Fruit fly (Drosophila melanogaster) whole organism, prepupa: Measurements from ENCODE around the gene CG43348.

Experiments used
- Blimp-1 ChIP-seq: fragments of 200-800 bp; sonication (Bioruptor generic); optimal IDR thresholded peaks from 3 replicates; lab custom pipeline; 2017; ENCODE audit warnings: missing biosample characterization, missing genetic modification characterization, mild to moderate bottlenecking, moderate library complexity, missing genetic modification reagents
- CG10631 ChIP-seq: fragments of 200-800 bp; sonication (Bioruptor generic); optimal IDR thresholded peaks from 2 replicates; lab custom pipeline; 2016; ENCODE audit warnings: missing biosample characterization, missing genetic modification characterization
- CG10669 ChIP-seq: fragments of 200-800 bp; sonication (Bioruptor generic); optimal IDR thresholded peaks from 3 replicates; lab custom pipeline; 2018; ENCODE audit warnings: missing biosample characterization, mild to moderate bottlenecking, missing genetic modification characterization, moderate library complexity
- CG16779 ChIP-seq: fragments of 200-800 bp; sonication (Bioruptor generic); optimal IDR thresholded peaks from 3 replicates; lab custom pipeline; 2017; ENCODE audit warnings: missing biosample characterization, mild to moderate bottlenecking, missing genetic modification characterization
- CG4318 ChIP-seq: fragments of 200-800 bp; sonication (Bioruptor generic); optimal IDR thresholded peaks from 3 replicates; lab custom pipeline; 2017; ENCODE audit warnings: missing biosample characterization, mild to moderate bottlenecking, missing genetic modification characterization
- Eip78C ChIP-seq: fragments of 200-800 bp; sonication (Bioruptor generic); peaks from one replicate; lab custom pipeline; 2016; ENCODE audit warnings: missing biosample characterization, missing genetic modification characterization
- Ets21C ChIP-seq: fragments of 200-800 bp; sonication (Bioruptor generic); optimal IDR thresholded peaks from 3 replicates; lab custom pipeline; 2016; ENCODE audit warnings: missing biosample characterization, missing genetic modification characterization
- Met ChIP-seq: fragments of 200-800 bp; sonication (Bioruptor generic); optimal IDR thresholded peaks from 3 replicates; lab custom pipeline; 2016; ENCODE audit warnings: missing biosample characterization, missing genetic modification characterization
- Smox ChIP-seq: fragments of 200-800 bp; sonication (Bioruptor generic); optimal IDR thresholded peaks from 3 replicates; lab custom pipeline; 2016; ENCODE audit warnings: missing biosample characterization, missing genetic modification characterization
- Sox15 ChIP-seq: fragments of 200-800 bp; sonication (Bioruptor generic); optimal IDR thresholded peaks from 3 replicates; lab custom pipeline; 2016; ENCODE audit warnings: missing biosample characterization, missing genetic modification characterization
- esn ChIP-seq: fragments of 200-800 bp; sonication (Bioruptor generic); optimal IDR thresholded peaks from 2 replicates; lab custom pipeline; 2016; ENCODE audit warnings: missing biosample characterization, mild to moderate bottlenecking, missing genetic modification characterization, moderate library complexity
- fkh ChIP-seq: fragments of 200-800 bp; sonication (Bioruptor generic); optimal IDR thresholded peaks from 3 replicates; lab custom pipeline; 2017; ENCODE audit warnings: missing biosample characterization, mild to moderate bottlenecking, missing genetic modification characterization, moderate library complexity
- net ChIP-seq: fragments of 200-800 bp; sonication (Bioruptor generic); optimal IDR thresholded peaks from 3 replicates; lab custom pipeline; 2016; ENCODE audit warnings: missing biosample characterization, missing genetic modification characterization

- TF ChIP-seq Eip78C (GFP tag; lab: Kevin White, UChicago) (no peak), CG16779 (no peak), CG4318 (GFP tag; lab: Kevin White, UChicago) (no peak), Ets21C (no peak), fkh (GFP tag; lab: Kevin White, UChicago) (no peak), Blimp-1 (GFP tag; lab: Kevin White, UChicago) (no peak), esn (GFP tag; lab: Kevin White, UChicago) (peak; percentile 26), CG10669 (no peak), CG10631 (GFP tag; lab: Kevin White, UChicago) (no peak), Sox15 (no peak), Smox (no peak), Met (GFP tag; lab: Kevin White, UChicago) (no peak), net (GFP tag; lab: Kevin White, UChicago) (no peak)
Measured at dm6 chr2L:1166326-1166725, 32.9 kb upstream of the CG43348 start, which contains the start of gene CG14341.
